Worm (Caenorhabditis elegans) whole organism, midembryonic: ENCODE measurements around the gene C27F2.9.

ENCODE experiments used
- flt-1 ChIP-seq: fragments of 200-800 bp; sonication (Bioruptor generic); IDR thresholded peaks from 2 replicates; pipeline ENCODE4 v1.3.6; 2022; ENCODE audit warnings: missing genetic modification characterization, missing compliant biosample characterization
- klf-2 ChIP-seq: fragments of 200-800 bp; sonication (Bioruptor generic); conservative IDR thresholded peaks from 2 replicates; pipeline ENCODE4 v1.3.6; 2022; ENCODE audit warnings: missing genetic modification reagents, missing genetic modification characterization, missing compliant biosample characterization
- tab-1 ChIP-seq: fragments of 200-800 bp; sonication (Bioruptor generic); IDR thresholded peaks from 2 replicates; pipeline ENCODE4 v1.3.6; 2022; ENCODE audit warnings: missing genetic modification characterization, missing compliant biosample characterization

ce11 chrIII:4930154-4930679, 32.6 kb downstream of the C27F2.9 start, which contains the start of gene set-2:
- TF ChIP-seq flt-1 (GFP tag; lab: Robert Waterston, UW) (peak; percentile 56; the same call in 1 of the 2 replicates), klf-2 (GFP tag; lab: Robert Waterston, UW) (no peak), tab-1 (GFP tag; lab: Robert Waterston, UW) (no peak)
